Worm (Caenorhabditis elegans): ENCODE results near the gene slc-5A12.

DNA sequence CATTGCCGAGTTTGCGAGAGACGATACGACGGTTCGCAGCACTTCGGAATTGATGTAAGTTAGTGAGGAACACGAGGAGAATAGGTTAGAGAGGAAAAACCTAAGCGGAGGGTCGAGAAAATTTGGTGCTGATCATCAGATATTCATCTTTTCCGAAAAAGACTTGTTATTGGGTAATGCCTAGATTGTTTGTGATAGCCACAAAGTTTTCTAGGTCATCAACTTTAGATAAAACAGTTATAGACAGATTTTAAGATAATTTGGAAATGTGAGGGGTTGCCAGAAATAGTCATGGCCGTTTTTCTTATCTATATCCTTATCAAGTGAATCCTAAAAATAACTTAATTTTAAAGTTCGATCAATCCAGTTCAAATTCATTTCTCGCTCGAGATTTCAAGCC is 36.8 kb upstream of the slc-5A12 start:
- TF ChIP-seq unc-62 (GFP tag; optimal IDR thresholded peaks at IDR 0.05) (no peak), ccch-3 (GFP tag; optimal IDR thresholded peaks at IDR 0.05) (no peak), ets-4 (GFP tag; optimal IDR thresholded peaks at IDR 0.05) (no peak)
